Worm (Caenorhabditis elegans): ENCODE data around the gene F20D1.3.

Gene F20D1.3

DNA sequence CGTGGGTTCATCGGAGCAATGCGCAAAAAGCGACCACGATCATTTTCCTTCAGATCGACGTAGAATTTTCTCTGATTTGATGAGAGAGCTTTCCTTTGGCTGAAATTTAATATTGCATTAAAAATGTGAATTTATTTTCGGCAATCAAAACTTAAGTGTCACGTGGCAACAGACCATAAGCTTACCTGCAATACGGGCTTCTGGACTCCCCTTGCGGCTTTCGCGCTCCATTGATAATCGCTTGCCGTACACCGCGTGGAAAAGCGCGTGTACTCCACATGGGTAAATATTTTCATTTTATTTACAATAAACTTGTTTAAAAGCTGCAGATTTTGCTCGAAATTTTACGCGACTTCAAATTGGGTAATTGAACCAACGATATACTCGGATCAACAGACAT lies 6.6 kb downstream of the F20D1.3 start, which contains the start of gene plp-2:
plp-2 (minus strand) TSS at position 280 of the 400 bp plus-strand sequence.
- no peak for TF ChIP-seq zip-4 (GFP tag; optimal IDR thresholded peaks at IDR 0.05)
- no peak for TF ChIP-seq efl-1 (optimal IDR thresholded peaks at IDR 0.05)
- TF ChIP-seq efl-1 (GFP tag; optimal IDR thresholded peaks at IDR 0.05 in 1 of 2) = peak in 1 of 2 experiments; percentile 85

DNA sequence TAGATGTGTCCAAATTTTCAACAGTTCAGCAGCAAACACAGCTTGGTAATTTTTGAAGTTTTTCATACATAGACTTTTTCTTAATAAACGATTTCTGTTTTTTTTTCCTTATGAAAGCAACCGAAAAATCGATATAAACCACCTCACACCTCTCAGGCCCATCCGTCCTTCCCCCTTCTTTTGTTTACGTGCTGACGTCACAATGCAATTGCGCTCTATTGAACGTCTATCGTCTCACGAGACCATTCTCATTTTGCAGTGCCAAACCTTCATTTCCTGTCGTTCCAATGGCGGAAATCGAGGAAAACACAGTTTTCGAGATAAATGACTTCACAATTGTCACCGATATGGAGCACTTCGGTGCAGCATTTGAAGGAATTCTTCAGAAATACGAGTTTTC lies 7.4 kb downstream of the F20D1.3 start, which contains the start of gene rbg-1:
rbg-1 (plus strand) TSS at position 260 of the 400 bp plus-strand sequence.
- no peak for TF ChIP-seq pax-3 (tag; optimal IDR thresholded peaks at IDR 0.05)
- TF ChIP-seq nhr-47 (tag; optimal IDR thresholded peaks at IDR 0.05) = peak; percentile 65
- TF ChIP-seq dpl-1 (GFP tag; optimal IDR thresholded peaks at IDR 0.05) = peak; percentile 48 to 62 (median 57)
- no peak for TF ChIP-seq ceh-63 (GFP tag; optimal IDR thresholded peaks at IDR 0.05)
- no peak for TF ChIP-seq lin-39 (tag; optimal IDR thresholded peaks at IDR 0.05)
- TF ChIP-seq zag-1 (tag; optimal IDR thresholded peaks at IDR 0.05) = no peak
- TF ChIP-seq fkh-4 (tag; optimal IDR thresholded peaks at IDR 0.05; ENCODE audit: borderline replicate concordance) = no peak
- TF ChIP-seq sox-4 (tag; optimal IDR thresholded peaks at IDR 0.05) = no peak
- TF ChIP-seq rnt-1 (tag; optimal IDR thresholded peaks at IDR 0.05) = peak; percentile 78
- TF ChIP-seq sup-37 (GFP tag; optimal IDR thresholded peaks at IDR 0.05) = no peak
- no peak for TF ChIP-seq ceh-88 (GFP tag; IDR thresholded peaks at IDR 0.05)
- TF ChIP-seq blmp-1 (tag; optimal IDR thresholded peaks at IDR 0.05) = peak; percentile 73
- peak; percentile 40; the same call in 1 of the 2 replicates for TF ChIP-seq isw-1 (GFP tag; IDR thresholded peaks at IDR 0.05)
- no peak for TF ChIP-seq zip-4 (GFP tag; optimal IDR thresholded peaks at IDR 0.05)
- peak; percentile 82 for TF ChIP-seq unc-130 (tag; optimal IDR thresholded peaks at IDR 0.05)
- TF ChIP-seq C16A3.4 (tag; optimal IDR thresholded peaks at IDR 0.05) = peak; percentile 79
- peak; percentile 1 for TF ChIP-seq elt-2 (tag; optimal IDR thresholded peaks at IDR 0.05)
- TF ChIP-seq fkh-10 (GFP tag; optimal IDR thresholded peaks at IDR 0.05) = peak; percentile 13
- TF ChIP-seq snpc-4 (tag; optimal IDR thresholded peaks at IDR 0.05) = peak; percentile 64
- no peak for TF ChIP-seq C34B4.2 (tag; optimal IDR thresholded peaks at IDR 0.05)
- peak; percentile 89 for TF ChIP-seq mep-1 (tag; optimal IDR thresholded peaks at IDR 0.05)
- peak; percentile 49 for TF ChIP-seq nhr-90 (tag; optimal IDR thresholded peaks at IDR 0.05; ENCODE audit: poor library complexity)
- no peak for TF ChIP-seq alr-1 (tag; optimal IDR thresholded peaks at IDR 0.05; ENCODE audit: borderline replicate concordance)
- no peak for TF ChIP-seq ztf-11 (tag; optimal IDR thresholded peaks at IDR 0.05)
- TF ChIP-seq skn-1 (tag; optimal IDR thresholded peaks at IDR 0.05) = peak; percentile 54
- TF ChIP-seq swsn-7 (tag; optimal IDR thresholded peaks at IDR 0.05) = peak; percentile 70
- TF ChIP-seq F16B12.6 (tag; optimal IDR thresholded peaks at IDR 0.05) = no peak
- TF ChIP-seq nhr-76 (tag; optimal IDR thresholded peaks at IDR 0.05) = no peak
- no peak for TF ChIP-seq aha-1 (tag; optimal IDR thresholded peaks at IDR 0.05)
- TF ChIP-seq nhr-19 (GFP tag; conservative IDR thresholded peaks at IDR 0.05) = peak; percentile 60
- TF ChIP-seq hpl-2 (GFP tag; optimal IDR thresholded peaks at IDR 0.05) = peak; percentile 11
- TF ChIP-seq ces-1 (GFP tag; optimal IDR thresholded peaks at IDR 0.05) = no peak
- TF ChIP-seq unc-30 (tag; optimal IDR thresholded peaks at IDR 0.05) = no peak
- peak; percentile 84 for TF ChIP-seq nhr-71 (tag; optimal IDR thresholded peaks at IDR 0.05)
- no peak for TF ChIP-seq tlp-1 (tag; optimal IDR thresholded peaks at IDR 0.05)
- no peak for TF ChIP-seq nhr-237 (tag; optimal IDR thresholded peaks at IDR 0.05)
- no peak for TF ChIP-seq unc-98 (GFP tag; IDR thresholded peaks at IDR 0.05)
- no peak for TF ChIP-seq efl-3 (GFP tag; optimal IDR thresholded peaks at IDR 0.05)
- TF ChIP-seq egl-27 (tag; optimal IDR thresholded peaks at IDR 0.05) = no peak
- TF ChIP-seq lin-15B (tag; optimal IDR thresholded peaks at IDR 0.05) = peak; percentile 60
- no peak for TF ChIP-seq nhr-77 (tag; optimal IDR thresholded peaks at IDR 0.05)
- peak in 2 of 6 experiments; percentile 41 to 55 for TF ChIP-seq elt-3 (tag; optimal IDR thresholded peaks at IDR 0.05)
- no peak for TF ChIP-seq nhr-28 (tag; optimal IDR thresholded peaks at IDR 0.05)
- peak; percentile 66 for TF ChIP-seq fkh-8 (tag; optimal IDR thresholded peaks at IDR 0.05)
- no peak for TF ChIP-seq nhr-12 (tag; optimal IDR thresholded peaks at IDR 0.05)
- TF ChIP-seq grh-1 (GFP tag; IDR thresholded peaks at IDR 0.05) = no peak
- TF ChIP-seq nhr-84 (tag; optimal IDR thresholded peaks at IDR 0.05) = no peak
- TF ChIP-seq Y116A8C.19 (tag; optimal IDR thresholded peaks at IDR 0.05; ENCODE audit: borderline replicate concordance) = no peak
- peak; percentile 47 to 58 for TF ChIP-seq efl-1 (optimal IDR thresholded peaks at IDR 0.05)
- peak; percentile 22 to 95 for TF ChIP-seq efl-1 (GFP tag; optimal IDR thresholded peaks at IDR 0.05 in 1 of 2)
- no peak for TF ChIP-seq pqm-1 (tag; optimal IDR thresholded peaks at IDR 0.05)
